Fruit fly (Drosophila melanogaster) whole organism, prepupa: ENCODE data around the gene CanA-14F.

Source experiments
- CG10631 ChIP-seq: fragments of 200-800 bp; sonication (Bioruptor generic); optimal IDR thresholded peaks from 2 replicates; lab custom pipeline; 2016; ENCODE audit warnings: missing biosample characterization, missing genetic modification characterization
- CG11902 ChIP-seq: fragments of 200-800 bp; sonication (Bioruptor generic); optimal IDR thresholded peaks from 3 replicates; lab custom pipeline; 2016; ENCODE audit warnings: missing biosample characterization, missing genetic modification characterization
- CG3032 ChIP-seq: fragments of 200-800 bp; optimal IDR thresholded peaks from 2 replicates; lab custom pipeline; 2019; ENCODE audit warnings: missing biosample characterization, mild to moderate bottlenecking, missing genetic modification characterization, moderate library complexity
- ss ChIP-seq, 2 experiments: fragments of 200-800 bp; sonication (Bioruptor generic); optimal IDR thresholded peaks; 2 replicates in 1 of 2; 3 replicates in 1 of 2; lab custom pipeline; 2017 to 2018; ENCODE audit warnings: mild to moderate bottlenecking in 2 of 2, missing biosample characterization in 2 of 2, missing genetic modification characterization in 2 of 2, moderate library complexity in 1 of 2

- TF ChIP-seq CG11902 (no peak), ss (GFP tag; optimal IDR thresholded peaks at IDR 0.05; lab: Kevin White, UChicago) (no peak), CG3032 (tag; lab: Kevin White, UChicago) (no peak), CG10631 (GFP tag; lab: Kevin White, UChicago) (no peak)
Observed at dm6 chrX:16552968-16553417, 34.0 kb downstream of the CanA-14F start.
